Worm (Caenorhabditis elegans) whole organism, dauer: Measurements from ENCODE around the gene Y51B9A.9.

ENCODE experiments used
- unc-62 ChIP-seq: sonication (generic microtip); optimal IDR thresholded peaks from 2 replicates; lab custom pipeline; 2017; ENCODE audit warnings: missing biosample characterization, missing genetic modification reagents, missing genetic modification characterization

Y51B9A.9 gene

ce11 chrII:9416381-9417276 lies 19.2 kb upstream of the Y51B9A.9 start, which contains the start of the genes gss-1 and chch-3:
gss-1 (minus strand) TSS chrII:9416431.
chch-3 (plus strand) TSS chrII:9417013.
- TF ChIP-seq unc-62 (GFP tag; lab: Kevin White, UChicago): no peak

ce11 chrII:9412086-9412608 lies 14.8 kb upstream of the Y51B9A.9 start, which contains the start of gene arrd-3:
arrd-3 (plus strand) TSS chrII:9412558.
- TF ChIP-seq unc-62 (GFP tag; lab: Kevin White, UChicago): no peak

- no peak for TF ChIP-seq unc-62 (GFP tag; lab: Kevin White, UChicago)
Observed at ce11 chrII:9411497-9411896, 14.1 kb upstream of the Y51B9A.9 start, which contains the start of gene M176.9. M176.9 (minus strand) TSS chrII:9411597.

- TF ChIP-seq unc-62 (GFP tag; lab: Kevin White, UChicago): no peak
Observed at ce11 chrII:9407469-9407868, 10.1 kb upstream of the Y51B9A.9 start, which contains the start of gene arrd-2. arrd-2 (plus strand) TSS chrII:9407769.

ce11 chrII:9407020-9407419 lies 9.6 kb upstream of the Y51B9A.9 start, which contains the start of gene mpz-6:
mpz-6 (minus strand) TSS chrII:9407120.
- TF ChIP-seq unc-62 (GFP tag; lab: Kevin White, UChicago): no peak

ce11 chrII:9403846-9404245 lies 6.5 kb upstream of the Y51B9A.9 start, which contains the start of gene Y51B9A.5:
Y51B9A.5 (plus strand) TSS chrII:9404146.
- TF ChIP-seq unc-62 (GFP tag; lab: Kevin White, UChicago): no peak

ce11 chrII:9403087-9403486 lies 5.7 kb upstream of the Y51B9A.9 start, which contains the start of gene Y51B9A.6:
Y51B9A.6 (minus strand) TSS chrII:9403187.
- no peak for TF ChIP-seq unc-62 (GFP tag; lab: Kevin White, UChicago)

ce11 chrII:9399746-9400145 lies 2.4 kb upstream of the Y51B9A.9 start, which contains the start of gene Y51B9A.7:
Y51B9A.7 (plus strand) TSS chrII:9400046.
- no peak for TF ChIP-seq unc-62 (GFP tag; lab: Kevin White, UChicago)

- TF ChIP-seq unc-62 (GFP tag; lab: Kevin White, UChicago): no peak
Observed at ce11 chrII:9398370-9398901, 1.0 kb upstream of the Y51B9A.9 start, which contains the start of the genes Y51B9A.14 and Y51B9A.8. Y51B9A.14 (minus strand) TSS chrII:9398470. Y51B9A.8 (plus strand) TSS chrII:9398851.

- TF ChIP-seq unc-62 (GFP tag; lab: Kevin White, UChicago): no peak
Observed at ce11 chrII:9392724-9393123, 4.7 kb downstream of the Y51B9A.9 start, which contains the start of gene lido-17. lido-17 (minus strand) TSS chrII:9392824.

ce11 chrII:9385241-9385640 lies 12.2 kb downstream of the Y51B9A.9 start, which contains the start of gene C06C3.7:
C06C3.7 (plus strand) TSS chrII:9385541.
- no peak for TF ChIP-seq unc-62 (GFP tag; lab: Kevin White, UChicago)

ce11 chrII:9379796-9380195 lies 17.6 kb downstream of the Y51B9A.9 start, which contains the start of gene srh-48:
srh-48 (plus strand) TSS chrII:9380096.
- no peak for TF ChIP-seq unc-62 (GFP tag; lab: Kevin White, UChicago)

ce11 chrII:9378174-9378573 lies 19.2 kb downstream of the Y51B9A.9 start:
- no peak for TF ChIP-seq unc-62 (GFP tag; lab: Kevin White, UChicago)

ce11 chrII:9377158-9377557 lies 20.2 kb downstream of the Y51B9A.9 start, which contains the start of gene C06C3.10:
C06C3.10 (minus strand) TSS chrII:9377258.
- no peak for TF ChIP-seq unc-62 (GFP tag; lab: Kevin White, UChicago)

ce11 chrII:9374807-9375206 lies 22.6 kb downstream of the Y51B9A.9 start, which contains the start of gene C06C3.12:
C06C3.12 (plus strand) TSS chrII:9375107.
- TF ChIP-seq unc-62 (GFP tag; lab: Kevin White, UChicago): no peak
